Fruit fly (Drosophila melanogaster) whole organism, pupa: ENCODE measurements around the gene CG43783.

Experiments used
- CG10348 ChIP-seq: fragments of 200-800 bp; sonication (Bioruptor generic); IDR thresholded peaks from 2 replicates; pipeline ENCODE4 v1.3.6; 2022; ENCODE audit warnings: missing biosample characterization, missing genetic modification characterization
- CG15710 ChIP-seq: fragments of 200-800 bp; sonication (Bioruptor generic); optimal IDR thresholded peaks from 2 replicates; lab custom pipeline; 2018; ENCODE audit warnings: missing biosample characterization, mild to moderate bottlenecking, missing genetic modification characterization, moderate library complexity
- CG17806 ChIP-seq: fragments of 200-800 bp; sonication (Bioruptor generic); optimal IDR thresholded peaks from 2 replicates; lab custom pipeline; 2018; ENCODE audit warnings: missing biosample characterization, mild to moderate bottlenecking, missing genetic modification characterization, moderate library complexity
- CG32121 ChIP-seq: fragments of 200-800 bp; sonication (Bioruptor generic); IDR thresholded peaks from 2 replicates; pipeline ENCODE4 v1.3.6; 2022; ENCODE audit warnings: missing biosample characterization, missing genetic modification characterization
- CG34367 ChIP-seq: fragments of 200-800 bp; sonication (Bioruptor generic); optimal IDR thresholded peaks from 2 replicates; lab custom pipeline; 2018; ENCODE audit warnings: missing biosample characterization, mild to moderate bottlenecking, missing genetic modification characterization
- CG8301 ChIP-seq: fragments of 200-800 bp; sonication (Bioruptor generic); optimal IDR thresholded peaks from 2 replicates; lab custom pipeline; 2018; ENCODE audit warnings: missing biosample characterization, mild to moderate bottlenecking, missing genetic modification characterization
- D1 ChIP-seq: fragments of 200-800 bp; sonication (Bioruptor generic); optimal IDR thresholded peaks from 2 replicates; lab custom pipeline; 2018; ENCODE audit warnings: missing biosample characterization, mild to moderate bottlenecking, missing genetic modification characterization, moderate library complexity
- EcR ChIP-seq: fragments of 200-800 bp; sonication (Bioruptor generic); optimal IDR thresholded peaks from 3 replicates; lab custom pipeline; 2019; ENCODE audit warnings: missing biosample characterization, missing genetic modification characterization, mild to moderate bottlenecking, moderate library complexity, missing genetic modification reagents
- gl ChIP-seq: fragments of 200-800 bp; sonication (Bioruptor generic); optimal IDR thresholded peaks from 2 replicates; lab custom pipeline; 2018; ENCODE audit warnings: missing biosample characterization, mild to moderate bottlenecking, missing genetic modification characterization

DNA sequence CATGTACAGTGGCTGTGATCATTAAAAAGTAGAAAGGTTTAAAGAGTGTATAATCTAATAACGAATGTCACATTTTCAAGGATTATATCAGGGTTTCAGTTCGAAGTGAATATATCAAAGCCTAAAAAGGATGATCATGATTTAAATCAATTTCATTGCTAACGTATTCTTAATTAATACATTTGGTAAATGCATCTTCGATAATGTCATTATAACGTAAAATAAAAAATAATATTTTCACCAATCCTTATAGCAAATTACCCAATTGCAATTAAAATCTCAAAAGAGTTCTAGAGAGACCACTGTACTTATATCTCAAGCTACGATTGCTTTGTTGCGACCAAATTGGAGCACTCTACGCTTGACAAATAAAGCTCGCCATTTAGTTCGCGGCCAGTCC lies 28.0 kb upstream of the CG43783 start:
- TF ChIP-seq CG8301 (tag; lab: Kevin White, UChicago) (no peak), gl (tag; lab: Kevin White, UChicago) (no peak), CG17806 (tag; lab: Kevin White, UChicago) (no peak), CG10348 (GFP tag; lab: Robert Waterston, UW) (no peak), CG15710 (no peak), EcR (GFP tag; lab: Kevin White, UChicago) (no peak), D1 (no peak), CG32121 (GFP tag; lab: Robert Waterston, UW) (no peak), CG34367 (tag; lab: Kevin White, UChicago) (no peak)
